Fruit fly (Drosophila melanogaster): ENCODE measurements around the gene HP1D3csd.

HP1D3csd gene

dm6 chrX:19159942-19160341 is 30.1 kb upstream of the HP1D3csd start:
- TF ChIP-seq CG17801 (GFP tag; optimal IDR thresholded peaks at IDR 0.05; ENCODE audit: partially characterized antibody): no peak

- no peak for TF ChIP-seq CG17801 (GFP tag; optimal IDR thresholded peaks at IDR 0.05; ENCODE audit: partially characterized antibody)
These were observed 29.2 kb upstream of the HP1D3csd start for dm6 chrX:19160635-19161407.

- no peak for TF ChIP-seq CG17801 (GFP tag; optimal IDR thresholded peaks at IDR 0.05; ENCODE audit: partially characterized antibody)
These were observed 27.6 kb upstream of the HP1D3csd start for dm6 chrX:19162249-19162914.

dm6 chrX:19163446-19163845 is 26.6 kb upstream of the HP1D3csd start:
- no peak for TF ChIP-seq CG17801 (GFP tag; optimal IDR thresholded peaks at IDR 0.05; ENCODE audit: partially characterized antibody)

- no peak for TF ChIP-seq CG17801 (GFP tag; optimal IDR thresholded peaks at IDR 0.05; ENCODE audit: partially characterized antibody)
These were observed 25.3 kb upstream of the HP1D3csd start for dm6 chrX:19164726-19165125.

dm6 chrX:19165144-19166011 is 24.6 kb upstream of the HP1D3csd start:
- TF ChIP-seq CG17801 (GFP tag; optimal IDR thresholded peaks at IDR 0.05; ENCODE audit: partially characterized antibody): peak; percentile 98

- TF ChIP-seq CG17801 (GFP tag; optimal IDR thresholded peaks at IDR 0.05; ENCODE audit: partially characterized antibody): peak; percentile 16
These were observed 23.7 kb upstream of the HP1D3csd start for dm6 chrX:19166152-19166935.

dm6 chrX:19167032-19167568 is 22.9 kb upstream of the HP1D3csd start, which contains the start of gene RhoGAP18B:
Gene RhoGAP18B, minus strand, starts transcription at chrX:19167082.
- no peak for TF ChIP-seq CG17801 (GFP tag; optimal IDR thresholded peaks at IDR 0.05; ENCODE audit: partially characterized antibody)

dm6 chrX:19167586-19168403 is 22.2 kb upstream of the HP1D3csd start:
- no peak for TF ChIP-seq CG17801 (GFP tag; optimal IDR thresholded peaks at IDR 0.05; ENCODE audit: partially characterized antibody)

- TF ChIP-seq CG17801 (GFP tag; optimal IDR thresholded peaks at IDR 0.05; ENCODE audit: partially characterized antibody): no peak
These were observed 19.2 kb upstream of the HP1D3csd start, which contains the start of gene Inx5 for dm6 chrX:19170791-19171190. Gene Inx5, minus strand, starts transcription at chrX:19170883.

dm6 chrX:19171926-19172325 is 18.1 kb upstream of the HP1D3csd start:
- TF ChIP-seq CG17801 (GFP tag; optimal IDR thresholded peaks at IDR 0.05; ENCODE audit: partially characterized antibody): no peak

dm6 chrX:19172955-19173354 is 17.1 kb upstream of the HP1D3csd start:
- no peak for TF ChIP-seq CG17801 (GFP tag; optimal IDR thresholded peaks at IDR 0.05; ENCODE audit: partially characterized antibody)

dm6 chrX:19174092-19174491 is 15.9 kb upstream of the HP1D3csd start:
- no peak for TF ChIP-seq CG17801 (GFP tag; optimal IDR thresholded peaks at IDR 0.05; ENCODE audit: partially characterized antibody)
